Fruit fly (Drosophila melanogaster) whole organism, embryonic: Measurements from ENCODE around the gene CG8112.

Source experiments
- Atf6 ChIP-seq: fragments of 200-800 bp; sonication (Bioruptor generic); IDR thresholded peaks from 2 replicates; pipeline ENCODE4 v1.3.6; 2022; ENCODE audit warnings: missing biosample characterization, missing genetic modification characterization
- CG10321 ChIP-seq: fragments of 200-800 bp; sonication (Bioruptor generic); IDR thresholded peaks from 2 replicates; pipeline ENCODE4 v1.3.6; 2022; ENCODE audit warnings: missing biosample characterization, missing genetic modification characterization
- CG11085 ChIP-seq: fragments of 200-800 bp; sonication (Bioruptor generic); IDR thresholded peaks from 2 replicates; pipeline ENCODE4 v1.3.6; 2022; ENCODE audit warnings: missing biosample characterization, missing genetic modification characterization
- CG12071 ChIP-seq: fragments of 200-800 bp; sonication (Bioruptor generic); optimal IDR thresholded peaks from 3 replicates; lab custom pipeline; 2018; ENCODE audit warnings: missing biosample characterization, mild to moderate bottlenecking, missing genetic modification characterization
- CG13296 ChIP-seq: fragments of 200-800 bp; sonication (Bioruptor generic); optimal IDR thresholded peaks from 3 replicates; lab custom pipeline; 2018; ENCODE audit warnings: missing biosample characterization, mild to moderate bottlenecking, missing genetic modification characterization
- CG1529 ChIP-seq: fragments of 200-800 bp; sonication (Bioruptor generic); optimal IDR thresholded peaks from 3 replicates; lab custom pipeline; 2018; ENCODE audit warnings: missing biosample characterization, missing genetic modification characterization
- CG2875 ChIP-seq: fragments of 200-800 bp; sonication (Bioruptor generic); optimal IDR thresholded peaks from 2 replicates; lab custom pipeline; 2017; ENCODE audit warnings: missing biosample characterization, mild to moderate bottlenecking, missing genetic modification characterization, missing genetic modification reagents
- CG34376 ChIP-seq: fragments of 200-800 bp; sonication (Bioruptor generic); optimal IDR thresholded peaks from 2 replicates; lab custom pipeline; 2018; ENCODE audit warnings: missing biosample characterization, mild to moderate bottlenecking, missing genetic modification characterization
- CG8924 ChIP-seq: fragments of 200-800 bp; optimal IDR thresholded peaks from 3 replicates; lab custom pipeline; 2019; ENCODE audit warnings: missing biosample characterization, mild to moderate bottlenecking, missing genetic modification characterization, moderate library complexity
- CG9876 ChIP-seq: fragments of 200-800 bp; sonication (Bioruptor generic); optimal IDR thresholded peaks from 2 replicates; lab custom pipeline; 2016; ENCODE audit warnings: missing biosample characterization, missing genetic modification characterization
- Stat92E ChIP-seq, 3 experiments: fragments of >200 bp in 2 of 3; fragments of 200-800 bp in 1 of 3; sonication (Bioruptor generic) in 1 of 3; optimal IDR thresholded peaks; 2 replicates each; lab custom pipeline; 2017 to 2019; ENCODE audit warnings: missing biosample characterization in 3 of 3, missing genetic modification characterization in 3 of 3, mild to moderate bottlenecking in 1 of 3, moderate library complexity in 1 of 3
- YL-1 ChIP-seq: fragments of 200-800 bp; sonication (Bioruptor generic); optimal IDR thresholded peaks from 3 replicates; lab custom pipeline; 2017; ENCODE audit warnings: missing biosample characterization, mild to moderate bottlenecking, missing genetic modification characterization
- ab ChIP-seq: fragments of 200-800 bp; sonication (Bioruptor generic); optimal IDR thresholded peaks from 2 replicates; lab custom pipeline; 2016; ENCODE audit warnings: missing biosample characterization, missing genetic modification characterization
- btn ChIP-seq: fragments of 200-800 bp; sonication (Bioruptor generic); optimal IDR thresholded peaks from 2 replicates; lab custom pipeline; 2016; ENCODE audit warnings: missing biosample characterization, missing genetic modification characterization
- cad ChIP-seq: fragments of >200 bp; optimal IDR thresholded peaks from 2 replicates; lab custom pipeline; 2017; ENCODE audit warnings: missing biosample characterization, missing genetic modification characterization
- chif ChIP-seq, 2 experiments: fragments of 200-800 bp; sonication (Bioruptor generic); optimal IDR thresholded peaks; 3 replicates each; lab custom pipeline; 2016; ENCODE audit warnings: missing biosample characterization in 2 of 2, missing genetic modification characterization in 2 of 2
- dan ChIP-seq: fragments of 200-800 bp; sonication (Bioruptor generic); IDR thresholded peaks from 2 replicates; pipeline ENCODE4 v1.3.6; 2022; ENCODE audit warnings: missing biosample characterization, missing genetic modification characterization
- gsb ChIP-seq: fragments of 200-800 bp; sonication (Bioruptor generic); IDR thresholded peaks from 2 replicates; pipeline ENCODE4 v1.3.6; 2022; ENCODE audit warnings: missing biosample characterization, missing genetic modification characterization
- pho ChIP-seq: fragments of 200-800 bp; sonication (Bioruptor generic); optimal IDR thresholded peaks from 2 replicates; lab custom pipeline; 2016; ENCODE audit warnings: missing biosample characterization, missing genetic modification characterization
- tgo ChIP-seq: fragments of 200-800 bp; sonication (Bioruptor generic); IDR thresholded peaks from 3 replicates; pipeline ENCODE4 v1.3.6; 2022; ENCODE audit warnings: missing biosample characterization, missing genetic modification characterization

CG8112 gene

DNA sequence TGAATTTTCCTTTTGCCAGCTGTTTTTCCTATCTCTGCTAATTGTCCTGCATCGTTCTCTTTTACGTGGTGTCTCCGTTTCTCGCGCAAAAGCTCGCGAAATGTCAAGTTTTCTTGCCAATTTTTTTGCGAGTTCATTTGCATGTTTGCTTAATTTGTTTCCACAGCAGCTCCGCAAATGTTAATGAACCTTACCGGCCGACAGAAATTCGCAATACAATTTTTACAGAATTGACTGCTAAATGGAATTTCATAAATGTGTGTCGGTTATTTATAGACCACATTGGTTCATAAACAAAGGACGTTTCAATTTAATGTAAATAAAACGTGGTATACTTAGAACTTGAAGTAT lies 36.0 kb downstream of the CG8112 start:
- no peak for TF ChIP-seq pho (GFP tag; lab: Kevin White, UChicago)
- TF ChIP-seq tgo (GFP tag; lab: Robert Waterston, UW) = no peak
- TF ChIP-seq Atf6 (GFP tag; lab: Robert Waterston, UW) = no peak
- no peak for TF ChIP-seq YL-1 (GFP tag; lab: Kevin White, UChicago)
- TF ChIP-seq CG1529 = no peak
- no peak for TF ChIP-seq dan
- TF ChIP-seq CG34376 (GFP tag; lab: Kevin White, UChicago) = no peak
- TF ChIP-seq CG11085 = no peak
- no peak for TF ChIP-seq CG8924 (tag; lab: Kevin White, UChicago)
- TF ChIP-seq Stat92E (GFP tag; optimal IDR thresholded peaks at IDR 0.05; lab: Kevin White, UChicago) = no peak
- no peak for TF ChIP-seq CG10321
- TF ChIP-seq ab (GFP tag; lab: Kevin White, UChicago) = no peak
- no peak for TF ChIP-seq CG13296 (GFP tag; lab: Kevin White, UChicago)
- TF ChIP-seq chif (GFP tag; optimal IDR thresholded peaks at IDR 0.05; lab: Kevin White, UChicago) = no peak
- no peak for TF ChIP-seq CG12071 (GFP tag; lab: Kevin White, UChicago)
- no peak for TF ChIP-seq cad (GFP tag; lab: Kevin White, UChicago)
- TF ChIP-seq gsb (GFP tag; lab: Robert Waterston, UW) = no peak
- TF ChIP-seq btn (GFP tag; lab: Kevin White, UChicago) = no peak
- TF ChIP-seq CG2875 (GFP tag; lab: Kevin White, UChicago) = no peak
- no peak for TF ChIP-seq CG9876 (GFP tag; lab: Kevin White, UChicago)
- TF ChIP-seq, all 482 proteins: peak for 0
